In the genomic region with DNA sequence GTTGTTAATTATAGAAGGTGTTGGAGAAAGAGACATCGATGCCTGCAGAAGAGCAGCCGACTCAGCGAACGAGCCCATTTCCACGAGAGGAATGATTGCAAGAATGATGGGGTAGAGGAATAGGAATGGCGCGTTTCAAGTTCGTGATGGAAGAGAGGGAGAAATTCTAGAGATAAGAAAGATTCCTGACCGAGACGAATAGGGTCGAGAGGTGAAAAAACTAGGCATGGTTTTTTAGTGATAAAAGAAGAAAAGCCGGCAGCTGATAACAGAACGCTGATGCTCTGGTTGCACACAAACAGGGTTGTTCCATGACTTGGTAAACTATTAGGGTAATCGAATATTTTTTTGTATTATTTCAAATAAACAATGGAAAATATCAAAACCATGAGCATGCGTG, we compare ENCODE assay signal across 6 worm cellular contexts.
TF ChIP-seq lines count a peak whose summit lies in the region.

No protein-coding gene starts in this region.

TF ChIP-seq in whole organism, L1 larva, 84 proteins besides CTCF, POLR2A, EP300 and RAD21:
- TF ChIP-seq efl-1 (optimal IDR thresholded peaks at IDR 0.05; lab: Kevin White, UChicago), result no peak
- peak in 1 of 2 experiments; percentile 91 for TF ChIP-seq efl-1 (GFP tag; optimal IDR thresholded peaks at IDR 0.05 in 1 of 2; lab: Kevin White, UChicago)
- TF ChIP-seq zag-1 (tag; optimal IDR thresholded peaks at IDR 0.05; lab: Kevin White, UChicago), result no peak
- peak; percentile 61 for TF ChIP-seq elt-2 (tag; optimal IDR thresholded peaks at IDR 0.05; lab: Kevin White, UChicago)
- no peak for TF ChIP-seq tbx-2 (tag; optimal IDR thresholded peaks at IDR 0.05; lab: Kevin White, UChicago)
- peak; percentile 8 for TF ChIP-seq nhr-90 (tag; optimal IDR thresholded peaks at IDR 0.05; lab: Kevin White, UChicago; ENCODE audit: poor library complexity)
- TF ChIP-seq pax-3 (tag; optimal IDR thresholded peaks at IDR 0.05; lab: Kevin White, UChicago), result peak; percentile 32

TF ChIP-seq in whole organism, L2 larva, 48 proteins besides CTCF, POLR2A, EP300 and RAD21:
- peak; percentile 77 for TF ChIP-seq fos-1 (tag; optimal IDR thresholded peaks at IDR 0.05; lab: Kevin White, UChicago)
- no peak for TF ChIP-seq gmeb-1 (tag; optimal IDR thresholded peaks at IDR 0.05; lab: Kevin White, UChicago)
- TF ChIP-seq ZK546.5 (tag; optimal IDR thresholded peaks at IDR 0.05; lab: Kevin White, UChicago), result no peak
- no peak for TF ChIP-seq peb-1 (tag; optimal IDR thresholded peaks at IDR 0.05; lab: Kevin White, UChicago)
- TF ChIP-seq nhr-129 (tag; optimal IDR thresholded peaks at IDR 0.05; lab: Kevin White, UChicago), result no peak
- TF ChIP-seq ztf-1 (GFP tag; conservative IDR thresholded peaks at IDR 0.05; lab: Robert Waterston, UW), result no peak

TF ChIP-seq in whole organism, L3 larva, 47 proteins besides CTCF, POLR2A, EP300 and RAD21:
- peak; percentile 93 for TF ChIP-seq elt-2 (tag; optimal IDR thresholded peaks at IDR 0.05; lab: Kevin White, UChicago)
- no peak for TF ChIP-seq ceh-9 (tag; optimal IDR thresholded peaks at IDR 0.05; lab: Kevin White, UChicago)
- TF ChIP-seq pqm-1 (tag; optimal IDR thresholded peaks at IDR 0.05; lab: Kevin White, UChicago), result peak; percentile 66

TF ChIP-seq in whole organism, L4 larva, 104 proteins besides CTCF, POLR2A, EP300 and RAD21 (continues in another document):
- no peak for TF ChIP-seq nhr-11 (tag; optimal IDR thresholded peaks at IDR 0.05; lab: Kevin White, UChicago)
- TF ChIP-seq dmd-9 (GFP tag; IDR thresholded peaks at IDR 0.05; lab: Robert Waterston, UW), result no peak
- peak; percentile 64 for TF ChIP-seq dve-1 (tag; optimal IDR thresholded peaks at IDR 0.05; lab: Kevin White, UChicago; ENCODE audit: insufficient read depth)
- peak in 1 of 2 experiments; percentile 49 for TF ChIP-seq mdl-1 (tag; optimal IDR thresholded peaks at IDR 0.05; lab: Kevin White, UChicago)
- no peak for TF ChIP-seq madf-9 (GFP tag; conservative IDR thresholded peaks at IDR 0.05; lab: Robert Waterston, UW)
- no peak for TF ChIP-seq nhr-76 (tag; optimal IDR thresholded peaks at IDR 0.05; lab: Kevin White, UChicago)
- no peak for TF ChIP-seq ZK546.5 (tag; optimal IDR thresholded peaks at IDR 0.05; lab: Kevin White, UChicago)
- TF ChIP-seq lin-1 (GFP tag; IDR thresholded peaks at IDR 0.05; lab: Robert Waterston, UW), result peak; percentile 65; the same call in 1 of the 2 replicates
- peak; percentile 78 for TF ChIP-seq dmd-6 (GFP tag; IDR thresholded peaks at IDR 0.05; lab: Robert Waterston, UW)
- TF ChIP-seq zfp-3 (GFP tag; conservative IDR thresholded peaks at IDR 0.05; lab: Robert Waterston, UW), result no peak
- TF ChIP-seq nhr-102 (tag; optimal IDR thresholded peaks at IDR 0.05; lab: Kevin White, UChicago), result peak; percentile 14
- TF ChIP-seq hmg-1.1 (GFP tag; IDR thresholded peaks at IDR 0.05; lab: Robert Waterston, UW), result no peak
- TF ChIP-seq duxl-1 (tag; optimal IDR thresholded peaks at IDR 0.05; lab: Kevin White, UChicago; ENCODE audit: poor library complexity), result no peak
- TF ChIP-seq daf-16 (GFP tag; optimal IDR thresholded peaks at IDR 0.05; lab: Kevin White, UChicago), result no peak
- peak; percentile 91 for TF ChIP-seq daf-16 (tag; optimal IDR thresholded peaks at IDR 0.05; lab: Kevin White, UChicago)
- TF ChIP-seq mxl-2 (GFP tag; conservative IDR thresholded peaks at IDR 0.05; lab: Robert Waterston, UW), result no peak
- peak; percentile 44 for TF ChIP-seq aha-1 (tag; lab: Kevin White, UChicago)
- no peak for TF ChIP-seq daf-19 (GFP tag; conservative IDR thresholded peaks at IDR 0.05; lab: Robert Waterston, UW)
- no peak for TF ChIP-seq spr-1 (tag; optimal IDR thresholded peaks at IDR 0.05; lab: Kevin White, UChicago)
- TF ChIP-seq saeg-2 (GFP tag; IDR thresholded peaks at IDR 0.05; lab: Robert Waterston, UW), result no peak
- TF ChIP-seq ctbp-1 (GFP tag; IDR thresholded peaks at IDR 0.05; lab: Robert Waterston, UW), result no peak
- peak; percentile 75 for TF ChIP-seq nhr-77 (tag; optimal IDR thresholded peaks at IDR 0.05; lab: Kevin White, UChicago)
- no peak for TF ChIP-seq snpc-4 (tag; optimal IDR thresholded peaks at IDR 0.05; lab: Kevin White, UChicago)
- no peak for TF ChIP-seq Y75B8A.6 (GFP tag; IDR thresholded peaks at IDR 0.05; lab: Robert Waterston, UW)
- no peak for TF ChIP-seq jun-1 (tag; optimal IDR thresholded peaks at IDR 0.05; lab: Kevin White, UChicago)

TF ChIP-seq in whole organism, late embryonic, 69 proteins besides CTCF, POLR2A, EP300 and RAD21:
- TF ChIP-seq ttx-3 (tag; optimal IDR thresholded peaks at IDR 0.05; lab: Kevin White, UChicago), result no peak
- TF ChIP-seq elt-2 (tag; optimal IDR thresholded peaks at IDR 0.05; lab: Kevin White, UChicago), result peak; percentile 61

TF ChIP-seq in whole organism, young adult, 124 proteins besides CTCF, POLR2A, EP300 and RAD21:
- TF ChIP-seq cebp-1 (GFP tag; IDR thresholded peaks at IDR 0.05; lab: Robert Waterston, UW) (no peak), cebp-1 (tag; optimal IDR thresholded peaks at IDR 0.05; lab: Kevin White, UChicago) (peak; percentile 13), nhr-80 (tag; optimal IDR thresholded peaks at IDR 0.05; lab: Kevin White, UChicago) (peak; percentile 97), dox-1 (GFP tag; IDR thresholded peaks at IDR 0.05; lab: Robert Waterston, UW) (peak; percentile 64), Y67H2A.10 (GFP tag; conservative IDR thresholded peaks at IDR 0.05; lab: Robert Waterston, UW) (no peak), ztf-22 (GFP tag; optimal IDR thresholded peaks at IDR 0.05; lab: Kevin White, UChicago) (peak; percentile 52), egl-44 (GFP tag; IDR thresholded peaks at IDR 0.05; lab: Robert Waterston, UW) (0 out of 2 replicates have a peak, but pooled peaks have one; percentile 59), hlh-26 (GFP tag; conservative IDR thresholded peaks at IDR 0.05; lab: Robert Waterston, UW) (no peak), zfh-2 (GFP tag; conservative IDR thresholded peaks at IDR 0.05; lab: Robert Waterston, UW) (peak; percentile 50; the same call in 1 of the 2 replicates)
